Fruit fly (Drosophila melanogaster): ENCODE results near the gene Gale.

Gale gene

DNA sequence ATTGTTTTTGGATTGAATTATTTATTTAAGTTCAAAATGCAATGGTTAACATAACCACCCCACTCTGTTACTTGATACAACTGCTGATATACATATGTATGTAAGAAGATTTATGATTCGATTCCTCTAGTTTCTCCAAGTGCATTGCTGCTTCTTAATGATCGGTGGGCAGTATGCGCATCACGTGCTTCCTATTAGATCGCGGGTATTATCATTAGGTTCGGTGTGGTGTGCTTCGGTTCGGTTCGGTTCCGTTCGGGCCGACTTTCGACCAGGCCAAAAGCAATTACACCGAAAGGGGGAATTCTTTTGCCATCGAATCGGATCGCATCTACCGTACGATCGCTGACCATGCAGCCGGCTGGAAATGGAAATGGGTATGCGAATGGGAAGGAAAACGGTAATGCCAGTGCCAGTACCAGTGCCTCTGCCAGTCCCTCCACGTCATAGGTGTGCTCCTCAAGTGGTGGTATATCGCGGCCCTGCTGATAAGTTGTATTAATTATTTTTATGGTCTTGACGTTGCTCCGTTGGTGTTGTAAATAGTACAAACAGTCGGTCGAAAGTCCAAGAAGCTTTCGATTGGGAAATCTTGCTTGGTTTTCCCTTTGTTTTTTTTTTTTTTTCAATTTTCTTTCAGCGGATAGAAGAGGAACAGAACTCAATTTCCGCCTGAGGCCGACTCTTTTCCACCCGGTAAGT lies 10.9 kb upstream of the Gale start (continued):
- no peak for TF ChIP-seq dac (GFP tag; optimal IDR thresholded peaks at IDR 0.05)
- no peak for TF ChIP-seq spab (GFP tag; optimal IDR thresholded peaks at IDR 0.05)
- TF ChIP-seq CG6854 (GFP tag; optimal IDR thresholded peaks at IDR 0.05) = no peak
- no peak for TF ChIP-seq CG10669 (GFP tag; optimal IDR thresholded peaks at IDR 0.05)
- TF ChIP-seq CG32006 (GFP tag; optimal IDR thresholded peaks at IDR 0.05) = peak; percentile 64
- no peak for TF ChIP-seq vri (GFP tag; optimal IDR thresholded peaks at IDR 0.05)
- no peak for TF ChIP-seq lz (GFP tag; optimal IDR thresholded peaks at IDR 0.05)
- TF ChIP-seq pdm3 (GFP tag; optimal IDR thresholded peaks at IDR 0.05) = no peak
- no peak for TF ChIP-seq CG8119 (GFP tag; IDR thresholded peaks at IDR 0.05)
- peak; percentile 28; the same call in 1 of the 3 replicates for TF ChIP-seq eg (GFP tag; IDR thresholded peaks at IDR 0.05)
- TF ChIP-seq Gug (GFP tag; IDR thresholded peaks at IDR 0.05) = no peak
- no peak for TF ChIP-seq CG8632 (GFP tag; optimal IDR thresholded peaks at IDR 0.05)
- TF ChIP-seq CG31627 (GFP tag; optimal IDR thresholded peaks at IDR 0.05) = no peak
- no peak for TF ChIP-seq Smox (GFP tag; optimal IDR thresholded peaks at IDR 0.05)
- no peak for TF ChIP-seq Met (GFP tag; optimal IDR thresholded peaks at IDR 0.05)
- TF ChIP-seq CG6163 (GFP tag; IDR thresholded peaks at IDR 0.05) = peak; percentile 55; the same call in 2 of the 3 replicates
- TF ChIP-seq cyc (GFP tag; optimal IDR thresholded peaks at IDR 0.05) = no peak
- no peak for TF ChIP-seq CG10631 (GFP tag; optimal IDR thresholded peaks at IDR 0.05)
- TF ChIP-seq CG6808 (GFP tag; optimal IDR thresholded peaks at IDR 0.05) = no peak
- no peak for TF ChIP-seq topi (GFP tag; optimal IDR thresholded peaks at IDR 0.05)
- TF ChIP-seq CG34406 (GFP tag; optimal IDR thresholded peaks at IDR 0.05) = no peak
- no peak for TF ChIP-seq net (GFP tag; optimal IDR thresholded peaks at IDR 0.05)
- TF ChIP-seq OdsH (GFP tag; optimal IDR thresholded peaks at IDR 0.05) = no peak
- no peak for TF ChIP-seq Ets21C (GFP tag; optimal IDR thresholded peaks at IDR 0.05)
- peak; percentile 13 for TF ChIP-seq achi (GFP tag; optimal IDR thresholded peaks at IDR 0.05)

DNA sequence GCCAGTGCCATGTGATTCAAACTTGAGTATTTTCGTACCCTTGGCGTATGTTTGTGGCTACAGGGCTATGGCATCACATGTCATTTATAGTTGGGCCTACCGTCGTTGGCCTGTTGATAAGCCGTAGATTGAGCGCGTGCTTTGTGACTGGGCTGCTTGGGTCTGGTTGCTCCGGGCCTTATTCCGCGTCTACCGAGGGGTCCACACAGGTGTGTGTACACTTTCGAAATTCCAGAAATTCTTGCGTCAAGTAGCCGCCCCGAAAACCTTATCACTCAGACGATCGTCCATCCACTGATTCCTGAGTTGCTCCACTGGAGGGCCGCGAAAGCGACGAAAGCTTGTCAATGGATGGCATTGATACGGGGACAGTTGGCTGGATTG lies 10.3 kb upstream of the Gale start:
- peak; percentile 16 for TF ChIP-seq fkh (GFP tag; optimal IDR thresholded peaks at IDR 0.05)
- no peak for TF ChIP-seq Hr4 (GFP tag; optimal IDR thresholded peaks at IDR 0.05)
- TF ChIP-seq esn (GFP tag; optimal IDR thresholded peaks at IDR 0.05) = no peak
- peak; percentile 26 for TF ChIP-seq Eip78C (GFP tag)
- TF ChIP-seq OdsH (GFP tag; optimal IDR thresholded peaks at IDR 0.05) = no peak
- TF ChIP-seq Sox14 (GFP tag; optimal IDR thresholded peaks at IDR 0.05) = no peak
- no peak for TF ChIP-seq Smox (GFP tag; optimal IDR thresholded peaks at IDR 0.05)
- no peak for TF ChIP-seq salr (GFP tag; optimal IDR thresholded peaks at IDR 0.05)
- TF ChIP-seq acj6 (GFP tag; optimal IDR thresholded peaks at IDR 0.05) = no peak
- no peak for TF ChIP-seq CG10631 (GFP tag; optimal IDR thresholded peaks at IDR 0.05)
- TF ChIP-seq CG7368 (GFP tag; optimal IDR thresholded peaks at IDR 0.05) = no peak

DNA sequence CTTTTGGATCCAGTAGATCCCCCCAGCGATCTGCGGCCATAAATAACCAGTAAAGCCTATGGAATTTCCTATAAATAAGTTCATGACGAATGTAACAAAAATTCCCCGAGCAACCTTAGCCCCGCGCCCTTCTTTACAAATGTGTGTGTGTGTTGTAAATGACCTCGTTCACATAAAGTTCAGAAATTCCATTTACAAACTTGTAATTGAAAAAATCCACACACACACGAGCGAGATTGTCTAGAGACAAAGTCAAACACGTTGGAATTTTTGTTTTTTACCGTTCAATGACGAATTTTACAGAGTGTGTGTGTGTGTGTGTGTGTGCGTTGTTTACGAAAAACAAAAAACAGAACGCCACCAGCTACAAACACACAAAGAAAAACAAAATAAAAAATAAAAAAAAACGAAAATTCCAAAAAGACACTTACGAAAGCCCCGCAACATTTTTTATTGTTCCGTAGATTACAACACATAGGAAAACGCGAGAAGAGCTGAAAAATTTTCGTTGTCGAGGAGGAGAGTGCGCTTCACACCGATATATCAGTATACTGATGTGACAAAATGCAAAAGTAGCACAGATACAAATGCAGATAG lies 9.5 kb upstream of the Gale start:
- TF ChIP-seq Ets96B (tag; optimal IDR thresholded peaks at IDR 0.05) = no peak
- TF ChIP-seq Eip75B (GFP tag; optimal IDR thresholded peaks at IDR 0.05) = no peak
- TF ChIP-seq net (GFP tag; optimal IDR thresholded peaks at IDR 0.05) = no peak
- peak; percentile 39 for TF ChIP-seq vri (GFP tag; optimal IDR thresholded peaks at IDR 0.05)
- no peak for TF ChIP-seq Gug (GFP tag; IDR thresholded peaks at IDR 0.05)
- peak; percentile 55 for TF ChIP-seq Eip78C (GFP tag)
- no peak for TF ChIP-seq CG10669 (GFP tag; optimal IDR thresholded peaks at IDR 0.05)
- TF ChIP-seq CG8119 (GFP tag; IDR thresholded peaks at IDR 0.05) = peak; percentile 52; the same call in 2 of the 3 replicates
- no peak for TF ChIP-seq Eip93F (GFP tag; optimal IDR thresholded peaks at IDR 0.05)
- no peak for TF ChIP-seq CG4318 (GFP tag; optimal IDR thresholded peaks at IDR 0.05)
- TF ChIP-seq dsx (GFP tag; optimal IDR thresholded peaks at IDR 0.05; ENCODE audit: poor library complexity, severe bottlenecking) = no peak
- no peak for TF ChIP-seq CG11902 (GFP tag; optimal IDR thresholded peaks at IDR 0.05)
- TF ChIP-seq CG11294 (GFP tag; IDR thresholded peaks at IDR 0.05) = no peak
- TF ChIP-seq fd59A (GFP tag; optimal IDR thresholded peaks at IDR 0.05) = no peak
- no peak for TF ChIP-seq CG11762 (GFP tag; optimal IDR thresholded peaks at IDR 0.05; ENCODE audit: insufficient read depth)
- TF ChIP-seq CG6163 (GFP tag; IDR thresholded peaks at IDR 0.05) = peak; percentile 20; the same call in 1 of the 3 replicates
- no peak for TF ChIP-seq dac (GFP tag; optimal IDR thresholded peaks at IDR 0.05)
- no peak for TF ChIP-seq Hr39 (GFP tag; optimal IDR thresholded peaks at IDR 0.05)
- TF ChIP-seq CG15336 (GFP tag; IDR thresholded peaks at IDR 0.05) = 0 out of 2 replicates have a peak, but pooled peaks have one; percentile 29
- peak; percentile 41 for TF ChIP-seq fkh (GFP tag; optimal IDR thresholded peaks at IDR 0.05)
- no peak for TF ChIP-seq CG9139 (GFP tag; optimal IDR thresholded peaks at IDR 0.05)
- no peak for TF ChIP-seq Met (GFP tag; optimal IDR thresholded peaks at IDR 0.05)
- TF ChIP-seq Blimp-1 (GFP tag; optimal IDR thresholded peaks at IDR 0.05) = no peak
- peak; percentile 22 for TF ChIP-seq CG32006 (GFP tag; optimal IDR thresholded peaks at IDR 0.05)

All from whole organism, prepupa.